Worm (Caenorhabditis elegans) whole organism, mixed stage, embryonic: ENCODE data around the gene znf-622.

Source experiments
- ces-1 ChIP-seq: fragments of 150-350 bp; optimal IDR thresholded peaks from 2 replicates; lab custom pipeline; 2014; ENCODE audit warnings: missing biosample characterization, missing genetic modification reagents, missing genetic modification characterization
- elt-1 ChIP-seq: sonication (generic microtip); optimal IDR thresholded peaks from 2 replicates; lab custom pipeline; 2017; ENCODE audit warnings: missing genetic modification characterization, mild to moderate bottlenecking, missing compliant biosample characterization, antibody characterized with exemption, moderate library complexity, borderline replicate concordance; ENCODE audit not compliant: insufficient read depth
- elt-3 ChIP-seq: fragments of 150-350 bp; optimal IDR thresholded peaks from 2 replicates; lab custom pipeline; 2014; ENCODE audit warnings: missing biosample characterization, missing genetic modification characterization
- lsy-2 ChIP-seq: fragments of 150-350 bp; optimal IDR thresholded peaks from 2 replicates; lab custom pipeline; 2014; ENCODE audit warnings: missing biosample characterization, missing genetic modification characterization
- mab-5 ChIP-seq: fragments of 150-350 bp; optimal IDR thresholded peaks from 2 replicates; lab custom pipeline; 2014; ENCODE audit warnings: missing biosample characterization, missing genetic modification characterization
- nhr-28 ChIP-seq: fragments of 150-350 bp; optimal IDR thresholded peaks from 2 replicates; lab custom pipeline; 2014; ENCODE audit warnings: missing biosample characterization, missing genetic modification characterization
- snpc-4 ChIP-seq: fragments of 150-350 bp; optimal IDR thresholded peaks from 2 replicates; lab custom pipeline; 2014; ENCODE audit warnings: missing biosample characterization, missing genetic modification characterization
- unc-62 ChIP-seq: fragments of 150-350 bp; optimal IDR thresholded peaks from 2 replicates; lab custom pipeline; 2014; ENCODE audit warnings: missing biosample characterization, missing genetic modification reagents, missing genetic modification characterization
- ztf-11 ChIP-seq: fragments of 150-350 bp; optimal IDR thresholded peaks from 2 replicates; lab custom pipeline; 2014; ENCODE audit warnings: missing biosample characterization, missing genetic modification characterization

DNA sequence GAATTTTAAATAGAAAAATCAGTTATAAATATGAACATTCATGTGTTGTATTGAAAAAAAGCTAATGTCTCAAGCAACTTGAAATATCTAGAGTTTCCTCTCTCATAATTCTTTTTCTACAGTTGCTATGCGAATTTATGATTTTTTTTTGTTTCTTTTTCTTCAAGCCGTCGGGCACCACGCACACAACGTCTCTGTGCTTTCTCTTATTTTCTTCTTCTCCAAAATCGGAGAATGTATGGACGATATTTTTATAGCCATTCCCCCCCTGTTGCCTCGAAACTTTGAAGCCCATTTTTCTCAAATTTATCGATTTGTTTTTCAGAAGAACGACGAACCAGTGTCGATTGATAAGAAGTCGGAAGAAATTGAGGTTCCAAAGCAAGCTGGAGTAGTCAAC, 24.7 kb upstream of the znf-622 start:
- TF ChIP-seq unc-62 (no peak), nhr-28 (no peak), lsy-2 (tag; lab: Kevin White, UChicago) (no peak), snpc-4 (tag; lab: Kevin White, UChicago) (no peak), elt-1 (tag; lab: Kevin White, UChicago) (no peak), mab-5 (tag; lab: Kevin White, UChicago) (no peak), ztf-11 (tag; lab: Kevin White, UChicago) (no peak), elt-3 (tag; lab: Kevin White, UChicago) (no peak), ces-1 (GFP tag; lab: Kevin White, UChicago) (no peak)
